Worm (Caenorhabditis elegans): ENCODE measurements around the gene T26G10.5.

- TF ChIP-seq dao-5 (tag; optimal IDR thresholded peaks at IDR 0.05) (no peak), him-1 (tag; optimal IDR thresholded peaks at IDR 0.05) (no peak)
Measured at ce11 chrIII:9450933-9451332, 24.7 kb upstream of the T26G10.5 start.
